Fruit fly (Drosophila melanogaster) whole organism, prepupa: ENCODE data around the gene Sgp.

Source experiments
- Blimp-1 ChIP-seq: fragments of 200-800 bp; sonication (Bioruptor generic); optimal IDR thresholded peaks from 3 replicates; lab custom pipeline; 2017; ENCODE audit warnings: missing biosample characterization, missing genetic modification characterization, mild to moderate bottlenecking, moderate library complexity, missing genetic modification reagents
- CG10631 ChIP-seq: fragments of 200-800 bp; sonication (Bioruptor generic); optimal IDR thresholded peaks from 2 replicates; lab custom pipeline; 2016; ENCODE audit warnings: missing biosample characterization, missing genetic modification characterization
- CG11294 ChIP-seq: fragments of 200-800 bp; sonication (Bioruptor generic); IDR thresholded peaks from 2 replicates; pipeline ENCODE4 v1.3.6; 2022; ENCODE audit warnings: missing biosample characterization, missing genetic modification characterization
- CG11762 ChIP-seq: fragments of 200-800 bp; sonication (Bioruptor generic); optimal IDR thresholded peaks from 3 replicates; lab custom pipeline; 2016; ENCODE audit warnings: missing biosample characterization, missing genetic modification characterization; ENCODE audit not compliant: insufficient read depth
- CG1621 ChIP-seq: fragments of 200-800 bp; sonication (Bioruptor generic); optimal IDR thresholded peaks from 3 replicates; lab custom pipeline; 2018; ENCODE audit warnings: missing biosample characterization, mild to moderate bottlenecking, missing genetic modification characterization
- CG16779 ChIP-seq: fragments of 200-800 bp; sonication (Bioruptor generic); optimal IDR thresholded peaks from 3 replicates; lab custom pipeline; 2017; ENCODE audit warnings: missing biosample characterization, mild to moderate bottlenecking, missing genetic modification characterization
- CG3032 ChIP-seq: fragments of 200-800 bp; optimal IDR thresholded peaks from 2 replicates; lab custom pipeline; 2019; ENCODE audit warnings: missing biosample characterization, mild to moderate bottlenecking, missing genetic modification characterization, moderate library complexity
- CG31627 ChIP-seq: fragments of 200-800 bp; sonication (Bioruptor generic); optimal IDR thresholded peaks from 3 replicates; lab custom pipeline; 2016; ENCODE audit warnings: missing biosample characterization, missing genetic modification characterization
- CG32006 ChIP-seq: fragments of 200-800 bp; sonication (Bioruptor generic); optimal IDR thresholded peaks from 3 replicates; lab custom pipeline; 2017; ENCODE audit warnings: missing biosample characterization, mild to moderate bottlenecking, missing genetic modification characterization
- CG3919 ChIP-seq: fragments of 200-800 bp; sonication (Bioruptor generic); optimal IDR thresholded peaks from 3 replicates; lab custom pipeline; 2016; ENCODE audit warnings: missing biosample characterization, missing genetic modification characterization
- CG4318 ChIP-seq: fragments of 200-800 bp; sonication (Bioruptor generic); optimal IDR thresholded peaks from 3 replicates; lab custom pipeline; 2017; ENCODE audit warnings: missing biosample characterization, mild to moderate bottlenecking, missing genetic modification characterization
- CG6163 ChIP-seq: fragments of 200-800 bp; sonication (Bioruptor generic); IDR thresholded peaks from 3 replicates; pipeline ENCODE4 v1.3.6; 2022; ENCODE audit warnings: missing biosample characterization, missing genetic modification characterization
- CG6276 ChIP-seq: fragments of 200-800 bp; sonication (Bioruptor generic); optimal IDR thresholded peaks from 2 replicates; lab custom pipeline; 2017; ENCODE audit warnings: missing biosample characterization, mild to moderate bottlenecking, missing genetic modification characterization
- CG6792 ChIP-seq: fragments of 200-800 bp; sonication (Bioruptor generic); optimal IDR thresholded peaks from 3 replicates; lab custom pipeline; 2016; ENCODE audit warnings: missing biosample characterization, missing genetic modification characterization
- CG6808 ChIP-seq: fragments of 200-800 bp; sonication (Bioruptor generic); optimal IDR thresholded peaks from 3 replicates; lab custom pipeline; 2017; ENCODE audit warnings: missing biosample characterization, missing genetic modification characterization, mild to moderate bottlenecking, moderate library complexity, missing genetic modification reagents
- CG6854 ChIP-seq: fragments of 200-800 bp; sonication (Bioruptor generic); optimal IDR thresholded peaks from 2 replicates; lab custom pipeline; 2017; ENCODE audit warnings: missing biosample characterization, mild to moderate bottlenecking, missing genetic modification characterization
- CG7368 ChIP-seq: fragments of 200-800 bp; sonication (Bioruptor generic); optimal IDR thresholded peaks from 3 replicates; lab custom pipeline; 2016; ENCODE audit warnings: missing biosample characterization, missing genetic modification characterization
- CG8119 ChIP-seq: fragments of 200-800 bp; sonication (Bioruptor generic); IDR thresholded peaks from 3 replicates; pipeline ENCODE4 v1.3.6; 2022; ENCODE audit warnings: missing biosample characterization, missing genetic modification characterization
- CG8319 ChIP-seq: fragments of 200-800 bp; sonication (Bioruptor generic); optimal IDR thresholded peaks from 3 replicates; lab custom pipeline; 2016; ENCODE audit warnings: missing biosample characterization, missing genetic modification characterization
- CG8632 ChIP-seq: fragments of 200-800 bp; sonication (Bioruptor generic); optimal IDR thresholded peaks from 3 replicates; lab custom pipeline; 2016; ENCODE audit warnings: missing biosample characterization, missing genetic modification characterization
- Eip78C ChIP-seq: fragments of 200-800 bp; sonication (Bioruptor generic); peaks from one replicate; lab custom pipeline; 2016; ENCODE audit warnings: missing biosample characterization, missing genetic modification characterization
- Eip93F ChIP-seq: fragments of 200-800 bp; sonication (Bioruptor generic); optimal IDR thresholded peaks from 2 replicates; lab custom pipeline; 2016; ENCODE audit warnings: missing biosample characterization, mild to moderate bottlenecking, missing genetic modification characterization
- Ets21C ChIP-seq: fragments of 200-800 bp; sonication (Bioruptor generic); optimal IDR thresholded peaks from 3 replicates; lab custom pipeline; 2016; ENCODE audit warnings: missing biosample characterization, missing genetic modification characterization
- Ets96B ChIP-seq: fragments of 200-800 bp; optimal IDR thresholded peaks from 2 replicates; lab custom pipeline; 2019; ENCODE audit warnings: missing biosample characterization, mild to moderate bottlenecking, missing genetic modification characterization, moderate library complexity
- Hr38 ChIP-seq: sonication (Bioruptor generic); optimal IDR thresholded peaks from 2 replicates; lab custom pipeline; 2016; ENCODE audit warnings: missing biosample characterization, missing genetic modification characterization
- Hr39 ChIP-seq: fragments of 200-800 bp; sonication (Bioruptor generic); optimal IDR thresholded peaks from 2 replicates; lab custom pipeline; 2016; ENCODE audit warnings: missing biosample characterization, missing genetic modification characterization
- Hr4 ChIP-seq: fragments of 200-800 bp; sonication (Bioruptor generic); optimal IDR thresholded peaks from 3 replicates; lab custom pipeline; 2016; ENCODE audit warnings: missing biosample characterization, missing genetic modification characterization
- Lpt ChIP-seq: fragments of 200-800 bp; sonication (Bioruptor generic); optimal IDR thresholded peaks from 3 replicates; lab custom pipeline; 2016; ENCODE audit warnings: missing biosample characterization, missing genetic modification characterization
- Met ChIP-seq: fragments of 200-800 bp; sonication (Bioruptor generic); optimal IDR thresholded peaks from 3 replicates; lab custom pipeline; 2016; ENCODE audit warnings: missing biosample characterization, missing genetic modification characterization
- Sox102F ChIP-seq: fragments of 200-800 bp; sonication (Bioruptor generic); optimal IDR thresholded peaks from 2 replicates; lab custom pipeline; 2016; ENCODE audit warnings: missing biosample characterization, mild to moderate bottlenecking, missing genetic modification characterization
- Sox14 ChIP-seq: fragments of 200-800 bp; sonication (Bioruptor generic); optimal IDR thresholded peaks from 3 replicates; lab custom pipeline; 2016; ENCODE audit warnings: missing biosample characterization, missing genetic modification characterization
- Sox15 ChIP-seq: fragments of 200-800 bp; sonication (Bioruptor generic); optimal IDR thresholded peaks from 3 replicates; lab custom pipeline; 2016; ENCODE audit warnings: missing biosample characterization, missing genetic modification characterization
- achi ChIP-seq: fragments of 200-800 bp; sonication (Bioruptor generic); optimal IDR thresholded peaks from 3 replicates; lab custom pipeline; 2016; ENCODE audit warnings: missing biosample characterization, missing genetic modification characterization
- cyc ChIP-seq: fragments of 200-800 bp; sonication (Bioruptor generic); optimal IDR thresholded peaks from 3 replicates; lab custom pipeline; 2016; ENCODE audit warnings: missing biosample characterization, missing genetic modification characterization
- dac ChIP-seq: fragments of 200-800 bp; sonication (Bioruptor generic); optimal IDR thresholded peaks from 2 replicates; lab custom pipeline; 2017; ENCODE audit warnings: missing biosample characterization, mild to moderate bottlenecking, missing genetic modification characterization
- dsx ChIP-seq: fragments of 200-800 bp; optimal IDR thresholded peaks from 3 replicates; lab custom pipeline; 2019; ENCODE audit warnings: missing biosample characterization, mild to moderate bottlenecking, missing genetic modification characterization, moderate library complexity; ENCODE audit not compliant: poor library complexity, severe bottlenecking
- eg ChIP-seq: fragments of 200-800 bp; sonication (Bioruptor generic); IDR thresholded peaks from 3 replicates; pipeline ENCODE4 v1.3.6; 2022; ENCODE audit warnings: missing biosample characterization, missing genetic modification characterization
- esn ChIP-seq: fragments of 200-800 bp; sonication (Bioruptor generic); optimal IDR thresholded peaks from 2 replicates; lab custom pipeline; 2016; ENCODE audit warnings: missing biosample characterization, mild to moderate bottlenecking, missing genetic modification characterization, moderate library complexity
- fd59A ChIP-seq: fragments of 200-800 bp; sonication (Bioruptor generic); optimal IDR thresholded peaks from 2 replicates; lab custom pipeline; 2017; ENCODE audit warnings: missing biosample characterization, mild to moderate bottlenecking, missing genetic modification characterization, missing genetic modification reagents
- fd85E ChIP-seq: fragments of 200-800 bp; sonication (Bioruptor generic); optimal IDR thresholded peaks from 3 replicates; lab custom pipeline; 2016; ENCODE audit warnings: missing biosample characterization, missing genetic modification characterization
- fkh ChIP-seq: fragments of 200-800 bp; sonication (Bioruptor generic); optimal IDR thresholded peaks from 3 replicates; lab custom pipeline; 2017; ENCODE audit warnings: missing biosample characterization, mild to moderate bottlenecking, missing genetic modification characterization, moderate library complexity
- lz ChIP-seq: fragments of 200-800 bp; sonication (Bioruptor generic); optimal IDR thresholded peaks from 3 replicates; lab custom pipeline; 2016; ENCODE audit warnings: missing biosample characterization, missing genetic modification characterization
- salr ChIP-seq, 2 experiments: fragments of 200-800 bp; sonication (Bioruptor generic); optimal IDR thresholded peaks; 3 replicates each; lab custom pipeline; 2016 to 2018; ENCODE audit warnings: missing biosample characterization in 2 of 2, missing genetic modification characterization in 2 of 2, mild to moderate bottlenecking in 1 of 2
- ss ChIP-seq, 2 experiments: fragments of 200-800 bp; sonication (Bioruptor generic); optimal IDR thresholded peaks; 2 replicates in 1 of 2; 3 replicates in 1 of 2; lab custom pipeline; 2017 to 2018; ENCODE audit warnings: mild to moderate bottlenecking in 2 of 2, missing biosample characterization in 2 of 2, missing genetic modification characterization in 2 of 2, moderate library complexity in 1 of 2
- svp ChIP-seq: fragments of 200-800 bp; sonication (Bioruptor generic); peaks from one replicate; lab custom pipeline; 2016; ENCODE audit warnings: missing biosample characterization, missing genetic modification characterization
- topi ChIP-seq: fragments of 200-800 bp; sonication (Bioruptor generic); optimal IDR thresholded peaks from 3 replicates; lab custom pipeline; 2016; ENCODE audit warnings: missing biosample characterization, missing genetic modification characterization
- vri ChIP-seq: fragments of 200-800 bp; sonication (Bioruptor generic); optimal IDR thresholded peaks from 3 replicates; lab custom pipeline; 2016; ENCODE audit warnings: missing biosample characterization, mild to moderate bottlenecking, missing genetic modification characterization

Gene Sgp

DNA sequence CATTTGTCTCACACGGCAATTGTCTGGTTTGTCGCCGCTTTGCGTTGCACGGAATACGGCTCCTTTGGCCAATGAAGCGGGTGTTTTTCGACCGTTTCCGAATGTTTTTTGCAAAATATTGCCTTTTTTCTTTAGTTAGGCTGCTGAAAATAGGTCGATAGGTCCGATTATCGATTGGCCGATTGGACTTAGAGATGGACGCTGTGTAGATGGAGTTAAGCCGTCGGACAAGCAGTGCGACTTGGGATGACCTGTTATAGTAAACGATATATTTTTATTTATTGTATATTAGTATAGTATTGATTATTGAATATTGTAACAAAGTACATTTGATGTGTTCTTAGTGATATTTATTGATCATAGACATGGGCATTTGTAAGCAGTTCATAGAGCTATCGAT lies 8.8 kb downstream of the Sgp start, which contains the start of the genes lmgA and lmgB (continued):
- TF ChIP-seq CG11294 (GFP tag; lab: Robert Waterston, UW) (no peak), Hr39 (peak; percentile 3), achi (GFP tag; lab: Kevin White, UChicago) (peak; percentile 18), CG32006 (no peak), fd85E (GFP tag; lab: Kevin White, UChicago) (no peak), CG3919 (GFP tag; lab: Kevin White, UChicago) (no peak), CG3032 (peak; percentile 36), fkh (GFP tag; lab: Kevin White, UChicago) (no peak), CG7368 (GFP tag; lab: Kevin White, UChicago) (no peak), eg (no peak), ss (GFP tag; optimal IDR thresholded peaks at IDR 0.05; lab: Kevin White, UChicago) (no peak), Sox15 (GFP tag; lab: Kevin White, UChicago) (no peak), CG6808 (GFP tag; lab: Kevin White, UChicago) (no peak), CG8632 (no peak), CG6854 (GFP tag; lab: Kevin White, UChicago) (no peak), CG6276 (GFP tag; lab: Kevin White, UChicago) (no peak), salr (GFP tag; optimal IDR thresholded peaks at IDR 0.05; lab: Kevin White, UChicago) (no peak), Blimp-1 (GFP tag; lab: Kevin White, UChicago) (no peak), esn (GFP tag; lab: Kevin White, UChicago) (peak; percentile 39), CG11762 (no peak), CG31627 (GFP tag; lab: Kevin White, UChicago) (peak; percentile 20), vri (GFP tag; lab: Kevin White, UChicago) (no peak), lz (GFP tag; lab: Kevin White, UChicago) (no peak), CG4318 (GFP tag; lab: Kevin White, UChicago) (no peak), Sox14 (GFP tag; lab: Kevin White, UChicago) (no peak), topi (no peak), cyc (GFP tag; lab: Kevin White, UChicago) (no peak), CG8119 (GFP tag; lab: Robert Waterston, UW) (no peak), Ets96B (peak; percentile 5), Ets21C (GFP tag; lab: Kevin White, UChicago) (no peak), Eip93F (no peak), CG1621 (tag; lab: Kevin White, UChicago) (peak; percentile 20), dsx (no peak), CG8319 (no peak), dac (GFP tag; lab: Kevin White, UChicago) (no peak), fd59A (no peak)

- TF ChIP-seq fd85E (GFP tag; lab: Kevin White, UChicago) = no peak
- no peak for TF ChIP-seq Sox14 (GFP tag; lab: Kevin White, UChicago)
- TF ChIP-seq CG7368 (GFP tag; lab: Kevin White, UChicago) = no peak
- peak; percentile 68 for TF ChIP-seq Blimp-1 (GFP tag; lab: Kevin White, UChicago)
- peak; percentile 6 for TF ChIP-seq CG6808 (GFP tag; lab: Kevin White, UChicago)
- no peak for TF ChIP-seq CG4318 (GFP tag; lab: Kevin White, UChicago)
- peak; percentile 70 for TF ChIP-seq Eip78C
- TF ChIP-seq eg = no peak; the same call in 1 of the 3 replicates
- TF ChIP-seq CG11762 = no peak
- no peak for TF ChIP-seq fd59A
- TF ChIP-seq Sox15 (GFP tag; lab: Kevin White, UChicago) = no peak
- peak; percentile 86 for TF ChIP-seq svp (GFP tag; lab: Kevin White, UChicago)
- no peak for TF ChIP-seq Ets96B
- TF ChIP-seq fkh (GFP tag; lab: Kevin White, UChicago) = no peak
- peak; percentile 16 for TF ChIP-seq vri (GFP tag; lab: Kevin White, UChicago)
- no peak for TF ChIP-seq Hr38 (GFP tag; lab: Kevin White, UChicago)
- no peak for TF ChIP-seq Hr39
- peak; percentile 13 to 41 for TF ChIP-seq ss (GFP tag; optimal IDR thresholded peaks at IDR 0.05; lab: Kevin White, UChicago)
- TF ChIP-seq CG32006 = no peak
- TF ChIP-seq CG6276 (GFP tag; lab: Kevin White, UChicago) = peak; percentile 3
- no peak for TF ChIP-seq Sox102F (GFP tag; lab: Kevin White, UChicago)
- no peak for TF ChIP-seq CG16779 (tag; lab: Kevin White, UChicago)
- no peak for TF ChIP-seq achi (GFP tag; lab: Kevin White, UChicago)
- peak; percentile 11 for TF ChIP-seq esn (GFP tag; lab: Kevin White, UChicago)
- TF ChIP-seq CG6792 (GFP tag; lab: Kevin White, UChicago) = no peak
- no peak for TF ChIP-seq topi
- TF ChIP-seq CG6163 (GFP tag; lab: Robert Waterston, UW) = peak; percentile 68; the same call in 2 of the 3 replicates
- peak; percentile 82 for TF ChIP-seq CG6854 (GFP tag; lab: Kevin White, UChicago)
- no peak for TF ChIP-seq Hr4 (GFP tag; lab: Kevin White, UChicago)
- no peak for TF ChIP-seq CG3032
- no peak for TF ChIP-seq CG10631
- no peak for TF ChIP-seq salr (GFP tag; optimal IDR thresholded peaks at IDR 0.05; lab: Kevin White, UChicago)
- TF ChIP-seq dac (GFP tag; lab: Kevin White, UChicago) = no peak
- TF ChIP-seq CG31627 (GFP tag; lab: Kevin White, UChicago) = no peak
- no peak for TF ChIP-seq Met (GFP tag; lab: Kevin White, UChicago)
- no peak for TF ChIP-seq Lpt
These were observed 9.5 kb downstream of the Sgp start, which contains the start of gene CG17834 for dm6 chr2L:8528951-8529430. Gene CG17834, plus strand, starts transcription at chr2L:8529141.
